Fruit fly (Drosophila melanogaster) whole organism, embryonic: Measurements from ENCODE around the gene Syx1A.

ENCODE experiments used
- ATbp ChIP-seq: fragments of 200-800 bp; sonication (Bioruptor generic); optimal IDR thresholded peaks from 2 replicates; lab custom pipeline; 2017; ENCODE audit warnings: missing biosample characterization, mild to moderate bottlenecking, missing genetic modification characterization, missing genetic modification reagents
- Aef1 ChIP-seq: fragments of 200-800 bp; sonication (Bioruptor generic); IDR thresholded peaks from 3 replicates; pipeline ENCODE4 v1.3.6; 2022; ENCODE audit warnings: missing biosample characterization, missing genetic modification characterization
- Atf3 ChIP-seq: fragments of 200-800 bp; sonication (Bioruptor generic); optimal IDR thresholded peaks from 3 replicates; lab custom pipeline; 2016; ENCODE audit warnings: missing biosample characterization, missing genetic modification characterization
- BtbVII ChIP-seq: fragments of 200-800 bp; sonication (Bioruptor generic); optimal IDR thresholded peaks from 3 replicates; lab custom pipeline; 2017; ENCODE audit warnings: missing biosample characterization, mild to moderate bottlenecking, missing genetic modification characterization
- Bteb2 ChIP-seq: fragments of 200-800 bp; sonication (Bioruptor generic); optimal IDR thresholded peaks from 2 replicates; lab custom pipeline; 2016; ENCODE audit warnings: missing biosample characterization, missing genetic modification characterization
- CG11456 ChIP-seq: fragments of 200-800 bp; sonication (Bioruptor generic); IDR thresholded peaks from 3 replicates; pipeline ENCODE4 v1.3.6; 2022; ENCODE audit warnings: missing biosample characterization, missing genetic modification characterization
- CG12071 ChIP-seq: fragments of 200-800 bp; sonication (Bioruptor generic); optimal IDR thresholded peaks from 3 replicates; lab custom pipeline; 2018; ENCODE audit warnings: missing biosample characterization, mild to moderate bottlenecking, missing genetic modification characterization
- CG1233 ChIP-seq: fragments of 200-800 bp; sonication (Bioruptor generic); optimal IDR thresholded peaks from 4 replicates; lab custom pipeline; 2018; ENCODE audit warnings: missing biosample characterization, mild to moderate bottlenecking, missing genetic modification characterization
- CG13296 ChIP-seq: fragments of 200-800 bp; sonication (Bioruptor generic); optimal IDR thresholded peaks from 3 replicates; lab custom pipeline; 2018; ENCODE audit warnings: missing biosample characterization, mild to moderate bottlenecking, missing genetic modification characterization
- CG13624 ChIP-seq: fragments of 200-800 bp; sonication (Bioruptor generic); optimal IDR thresholded peaks from 2 replicates; lab custom pipeline; 2016; ENCODE audit warnings: missing biosample characterization, missing genetic modification characterization
- CG14710 ChIP-seq: fragments of 200-800 bp; sonication (Bioruptor generic); optimal IDR thresholded peaks from 3 replicates; lab custom pipeline; 2019; ENCODE audit warnings: missing biosample characterization, mild to moderate bottlenecking, missing genetic modification characterization, moderate library complexity
- CG16863 ChIP-seq: fragments of 200-800 bp; sonication (Bioruptor generic); optimal IDR thresholded peaks from 3 replicates; lab custom pipeline; 2016; ENCODE audit warnings: missing biosample characterization, missing genetic modification characterization
- CG18262 ChIP-seq: fragments of 200-800 bp; optimal IDR thresholded peaks from 3 replicates; lab custom pipeline; 2019; ENCODE audit warnings: missing biosample characterization, mild to moderate bottlenecking, missing genetic modification characterization, moderate library complexity
- CG18476 ChIP-seq: fragments of 200-800 bp; sonication (Bioruptor generic); optimal IDR thresholded peaks from 2 replicates; lab custom pipeline; 2016; ENCODE audit warnings: missing biosample characterization, mild to moderate bottlenecking, missing genetic modification characterization
- CG2129 ChIP-seq: fragments of 200-800 bp; sonication (Bioruptor generic); IDR thresholded peaks from 2 replicates; pipeline ENCODE4 v1.3.6; 2022; ENCODE audit warnings: missing biosample characterization, missing genetic modification characterization; ENCODE audit not compliant: partially characterized antibody
- CG31365 ChIP-seq: fragments of 200-800 bp; sonication (Bioruptor generic); optimal IDR thresholded peaks from 2 replicates; lab custom pipeline; 2018; ENCODE audit warnings: missing biosample characterization, mild to moderate bottlenecking, missing genetic modification characterization
- CG31388 ChIP-seq: fragments of 200-800 bp; sonication (Bioruptor generic); optimal IDR thresholded peaks from 2 replicates; lab custom pipeline; 2016; ENCODE audit warnings: missing biosample characterization, missing genetic modification characterization
- CG3838 ChIP-seq: fragments of 200-800 bp; sonication (Bioruptor generic); optimal IDR thresholded peaks from 3 replicates; lab custom pipeline; 2016; ENCODE audit warnings: missing biosample characterization, missing genetic modification characterization
- CG6689 ChIP-seq: fragments of 200-800 bp; sonication (Bioruptor generic); IDR thresholded peaks from 2 replicates; pipeline ENCODE4 v1.3.6; 2022; ENCODE audit warnings: missing biosample characterization, missing genetic modification characterization
- CG6854 ChIP-seq: fragments of 200-800 bp; sonication (Bioruptor generic); optimal IDR thresholded peaks from 3 replicates; lab custom pipeline; 2017; ENCODE audit warnings: missing biosample characterization, mild to moderate bottlenecking, missing genetic modification characterization
- CG7786 ChIP-seq: fragments of 200-800 bp; sonication (Bioruptor generic); optimal IDR thresholded peaks from 2 replicates; lab custom pipeline; 2016; ENCODE audit warnings: missing biosample characterization, missing genetic modification characterization
- CrebB ChIP-seq: fragments of 200-800 bp; sonication (Bioruptor generic); optimal IDR thresholded peaks from 3 replicates; lab custom pipeline; 2018; ENCODE audit warnings: missing biosample characterization, mild to moderate bottlenecking, missing genetic modification characterization
- HLH54F ChIP-seq: fragments of 200-800 bp; sonication (Bioruptor generic); optimal IDR thresholded peaks from 3 replicates; lab custom pipeline; 2016; ENCODE audit warnings: missing biosample characterization, missing genetic modification characterization
- Mrtf ChIP-seq: fragments of 200-800 bp; sonication (Bioruptor generic); IDR thresholded peaks from 3 replicates; pipeline ENCODE4 v1.3.6; 2022; ENCODE audit warnings: missing biosample characterization, missing genetic modification characterization
- NC2β ChIP-seq: fragments of 200-800 bp; sonication (Bioruptor generic); optimal IDR thresholded peaks from 2 replicates; lab custom pipeline; 2016; ENCODE audit warnings: missing biosample characterization, missing genetic modification characterization
- NFAT ChIP-seq: fragments of 200-800 bp; sonication (Bioruptor generic); IDR thresholded peaks from 2 replicates; pipeline ENCODE4 v1.3.6; 2022; ENCODE audit warnings: missing biosample characterization, missing genetic modification characterization
- Sin3A ChIP-seq: fragments of >200 bp; optimal IDR thresholded peaks from 2 replicates; lab custom pipeline; 2018
- Six4 ChIP-seq: fragments of 200-800 bp; sonication (Bioruptor generic); optimal IDR thresholded peaks from 2 replicates; lab custom pipeline; 2016; ENCODE audit warnings: missing biosample characterization, missing genetic modification characterization
- Spps ChIP-seq: fragments of 200-800 bp; sonication (Bioruptor generic); optimal IDR thresholded peaks from 2 replicates; lab custom pipeline; 2018; ENCODE audit warnings: missing biosample characterization, mild to moderate bottlenecking, missing genetic modification characterization
- Xbp1 ChIP-seq: fragments of 200-800 bp; sonication (Bioruptor generic); optimal IDR thresholded peaks from 3 replicates; lab custom pipeline; 2016; ENCODE audit warnings: missing biosample characterization, mild to moderate bottlenecking, missing genetic modification characterization
- al ChIP-seq: fragments of 200-800 bp; sonication (Bioruptor generic); IDR thresholded peaks from 2 replicates; pipeline ENCODE4 v1.3.6; 2022; ENCODE audit warnings: missing biosample characterization, missing genetic modification characterization
- az2 ChIP-seq: fragments of 200-800 bp; sonication (Bioruptor generic); optimal IDR thresholded peaks from 3 replicates; lab custom pipeline; 2016; ENCODE audit warnings: missing biosample characterization, missing genetic modification characterization
- btn ChIP-seq: fragments of 200-800 bp; sonication (Bioruptor generic); optimal IDR thresholded peaks from 2 replicates; lab custom pipeline; 2016; ENCODE audit warnings: missing biosample characterization, missing genetic modification characterization
- cad ChIP-seq: fragments of >200 bp; optimal IDR thresholded peaks from 2 replicates; lab custom pipeline; 2017; ENCODE audit warnings: missing biosample characterization, missing genetic modification characterization
- corto ChIP-seq: fragments of 200-800 bp; sonication (Bioruptor generic); optimal IDR thresholded peaks from 2 replicates; lab custom pipeline; 2016; ENCODE audit warnings: missing biosample characterization, mild to moderate bottlenecking, missing genetic modification characterization, moderate library complexity
- croc ChIP-seq: fragments of 200-800 bp; sonication (Bioruptor generic); conservative IDR thresholded peaks from 3 replicates; pipeline ENCODE4 v1.3.6; 2022; ENCODE audit warnings: missing biosample characterization, missing genetic modification characterization
- crp ChIP-seq, 2 experiments: fragments of 200-800 bp; sonication (Bioruptor generic); optimal IDR thresholded peaks; 2 replicates in 1 of 2; 3 replicates in 1 of 2; lab custom pipeline; 2017; ENCODE audit warnings: missing biosample characterization in 2 of 2, missing genetic modification characterization in 2 of 2, mild to moderate bottlenecking in 1 of 2, moderate library complexity in 1 of 2
- disco-r ChIP-seq: fragments of 200-800 bp; sonication (Bioruptor generic); optimal IDR thresholded peaks from 2 replicates; lab custom pipeline; 2016; ENCODE audit warnings: missing biosample characterization, missing genetic modification characterization
- esg ChIP-seq: fragments of 200-800 bp; sonication (Bioruptor generic); conservative IDR thresholded peaks from 2 replicates; pipeline ENCODE4 v1.3.6; 2022; ENCODE audit warnings: missing biosample characterization, missing genetic modification characterization
- fru ChIP-seq: fragments of >200 bp; optimal IDR thresholded peaks from 2 replicates; lab custom pipeline; 2017
- grn ChIP-seq: fragments of 200-800 bp; sonication (Bioruptor generic); optimal IDR thresholded peaks from 3 replicates; lab custom pipeline; 2017; ENCODE audit warnings: missing biosample characterization, missing genetic modification characterization
- gro ChIP-seq: fragments of 200-800 bp; sonication (Bioruptor generic); optimal IDR thresholded peaks from 2 replicates; lab custom pipeline; 2016; ENCODE audit warnings: missing biosample characterization, missing genetic modification characterization
- gsb ChIP-seq: fragments of 200-800 bp; sonication (Bioruptor generic); IDR thresholded peaks from 2 replicates; pipeline ENCODE4 v1.3.6; 2022; ENCODE audit warnings: missing biosample characterization, missing genetic modification characterization
- hb ChIP-seq: fragments of 200-800 bp; sonication (Bioruptor generic); IDR thresholded peaks from 3 replicates; pipeline ENCODE4 v1.3.6; 2022; ENCODE audit warnings: missing biosample characterization, missing genetic modification characterization; ENCODE audit not compliant: partially characterized antibody
- hbn ChIP-seq: fragments of 200-800 bp; sonication (Bioruptor generic); IDR thresholded peaks from 2 replicates; pipeline ENCODE4 v1.3.6; 2022; ENCODE audit warnings: missing biosample characterization, missing genetic modification characterization; ENCODE audit not compliant: partially characterized antibody
- inv ChIP-seq: fragments of 200-800 bp; sonication (Bioruptor generic); IDR thresholded peaks from 2 replicates; pipeline ENCODE4 v1.3.6; 2022; ENCODE audit warnings: missing biosample characterization, missing genetic modification characterization; ENCODE audit not compliant: partially characterized antibody
- seq ChIP-seq: fragments of 200-800 bp; sonication (Bioruptor generic); IDR thresholded peaks from 2 replicates; pipeline ENCODE4 v1.3.6; 2022; ENCODE audit warnings: missing biosample characterization, missing genetic modification characterization
- shn ChIP-seq: fragments of 200-800 bp; sonication (Bioruptor generic); optimal IDR thresholded peaks from 3 replicates; lab custom pipeline; 2016; ENCODE audit warnings: missing biosample characterization, missing genetic modification characterization
- sisA ChIP-seq: fragments of 200-800 bp; sonication (Bioruptor generic); IDR thresholded peaks from 2 replicates; pipeline ENCODE4 v1.3.6; 2022; ENCODE audit warnings: missing biosample characterization, missing genetic modification characterization
- slp2 ChIP-seq: fragments of 200-800 bp; sonication (Bioruptor generic); optimal IDR thresholded peaks from 2 replicates; lab custom pipeline; 2016; ENCODE audit warnings: missing biosample characterization, missing genetic modification characterization
- yki ChIP-seq: fragments of >200 bp; optimal IDR thresholded peaks from 3 replicates; lab custom pipeline; 2018

Gene Syx1A

dm6 chr3R:24151924-24152809 is 46.6 kb upstream of the Syx1A start, which contains the start of the genes p38a and CG6178 (continued):
- no peak for TF ChIP-seq NC2β (GFP tag; lab: Kevin White, UChicago)
- peak; percentile 96 for TF ChIP-seq CG11456 (GFP tag; lab: Robert Waterston, UW)
- TF ChIP-seq BtbVII (GFP tag; lab: Kevin White, UChicago), result peak; percentile 96
- TF ChIP-seq Bteb2 (GFP tag; lab: Kevin White, UChicago), result peak; percentile 21
- TF ChIP-seq HLH54F, result peak; percentile 68
- TF ChIP-seq grn, result peak; percentile 84
- peak; percentile 93 for TF ChIP-seq gsb (GFP tag; lab: Robert Waterston, UW)
- peak; percentile 92 for TF ChIP-seq Spps (tag; lab: Kevin White, UChicago)
- peak; percentile 9 for TF ChIP-seq CG31365 (tag; lab: Kevin White, UChicago)
- peak; percentile 83 for TF ChIP-seq CG18476
- TF ChIP-seq CG12071, result peak; percentile 85
- peak; percentile 63 for TF ChIP-seq CG31388 (GFP tag; lab: Kevin White, UChicago)
- TF ChIP-seq CG18262, result peak; percentile 99
- no peak for TF ChIP-seq inv (GFP tag; lab: Robert Waterston, UW)
- peak; percentile 95 for TF ChIP-seq Mrtf (GFP tag; lab: Robert Waterston, UW)
- peak; percentile 68 for TF ChIP-seq shn
- TF ChIP-seq Aef1 (GFP tag; lab: Robert Waterston, UW), result peak; percentile 97
- TF ChIP-seq ATbp (GFP tag; lab: Kevin White, UChicago), result peak; percentile 93
- peak; percentile 84 for TF ChIP-seq Six4
- TF ChIP-seq fru (lab: Kevin White, UChicago), result no peak
- no peak for TF ChIP-seq hbn (GFP tag; lab: Robert Waterston, UW)
- TF ChIP-seq sisA (GFP tag; lab: Robert Waterston, UW), result peak; percentile 97
- TF ChIP-seq Sin3A (lab: Kevin White, UChicago), result peak; percentile 5
- peak; percentile 71 for TF ChIP-seq CG3838 (GFP tag; lab: Kevin White, UChicago)
- TF ChIP-seq crp (GFP tag; optimal IDR thresholded peaks at IDR 0.05; lab: Kevin White, UChicago), result peak; percentile 39 to 89
- peak; percentile 67 for TF ChIP-seq CG7786 (GFP tag; lab: Kevin White, UChicago)
- no peak for TF ChIP-seq yki
- no peak for TF ChIP-seq CG2129 (GFP tag; lab: Robert Waterston, UW)
- TF ChIP-seq az2 (GFP tag; lab: Kevin White, UChicago), result peak; percentile 93
- TF ChIP-seq croc (GFP tag; lab: Robert Waterston, UW), result peak; percentile 96
- TF ChIP-seq seq (GFP tag; lab: Robert Waterston, UW), result peak; percentile 96
- peak; percentile 96 for TF ChIP-seq Xbp1 (GFP tag; lab: Kevin White, UChicago)
- peak; percentile 97 for TF ChIP-seq CG14710 (tag; lab: Kevin White, UChicago)
- peak; percentile 98 for TF ChIP-seq CG13296
- peak; percentile 26 for TF ChIP-seq Atf3 (GFP tag; lab: Kevin White, UChicago)
- TF ChIP-seq CG6854 (GFP tag; lab: Kevin White, UChicago), result peak; percentile 96
- TF ChIP-seq CG6689 (GFP tag; lab: Robert Waterston, UW), result peak; percentile 98
- peak; percentile 97 for TF ChIP-seq CG1233 (GFP tag; lab: Kevin White, UChicago)
- peak; percentile 43 for TF ChIP-seq gro
- TF ChIP-seq esg (GFP tag; lab: Robert Waterston, UW), result peak; percentile 97
- peak; percentile 28 for TF ChIP-seq CG16863 (GFP tag; lab: Kevin White, UChicago)
- TF ChIP-seq NFAT (GFP tag; lab: Robert Waterston, UW), result peak; percentile 95
- no peak for TF ChIP-seq btn
- peak; percentile 56 for TF ChIP-seq CG13624
- TF ChIP-seq hb (GFP tag; lab: Robert Waterston, UW), result no peak
- TF ChIP-seq cad, result no peak
- peak; percentile 82 for TF ChIP-seq CrebB (tag; lab: Kevin White, UChicago)
- TF ChIP-seq slp2 (GFP tag; lab: Kevin White, UChicago), result peak; percentile 47
- peak; percentile 81 for TF ChIP-seq corto (GFP tag; lab: Kevin White, UChicago)
- no peak for TF ChIP-seq disco-r (GFP tag; lab: Kevin White, UChicago)
- TF ChIP-seq al, result peak; percentile 97
